Worm (Caenorhabditis elegans) whole organism, L4 larva: Measurements from ENCODE around the gene scrm-5.

Experiments used
- aly-2 ChIP-seq: sonication (generic microtip); optimal IDR thresholded peaks from 2 replicates; lab custom pipeline; 2018; ENCODE audit warnings: missing biosample characterization, missing genetic modification characterization
- hlh-30 ChIP-seq: sonication (generic microtip); optimal IDR thresholded peaks from 2 replicates; lab custom pipeline; 2017; ENCODE audit warnings: antibody characterized with exemption, mild to moderate bottlenecking, missing genetic modification characterization, missing compliant biosample characterization; ENCODE audit not compliant: insufficient read depth
- jun-1 ChIP-seq: fragments of 150-350 bp; optimal IDR thresholded peaks from 2 replicates; lab custom pipeline; 2014; ENCODE audit warnings: missing biosample characterization, missing genetic modification reagents, missing genetic modification characterization
- madf-5 ChIP-seq, 2 experiments: fragments of 200-800 bp; sonication (Bioruptor generic); IDR thresholded peaks; 2 replicates each; pipeline ENCODE4 v1.3.6; 2022; ENCODE audit warnings: missing compliant biosample characterization in 2 of 2, missing genetic modification characterization in 2 of 2
- mdl-1 ChIP-seq, 2 experiments: fragments of 150-350 bp in 1 of 2; sonication (generic microtip) in 1 of 2; optimal IDR thresholded peaks; 2 replicates each; lab custom pipeline; 2014 to 2017; ENCODE audit warnings: missing biosample characterization in 2 of 2, missing genetic modification characterization in 2 of 2
- nhr-76 ChIP-seq: fragments of 150-350 bp; optimal IDR thresholded peaks from 2 replicates; lab custom pipeline; 2014; ENCODE audit warnings: missing biosample characterization, missing genetic modification characterization
- zag-1 ChIP-seq: fragments of 150-350 bp; optimal IDR thresholded peaks from 2 replicates; lab custom pipeline; 2014; ENCODE audit warnings: missing biosample characterization, missing genetic modification characterization

ce11 chrIV:4121055-4121454 is 41.2 kb upstream of the scrm-5 start:
- TF ChIP-seq zag-1 (tag; lab: Kevin White, UChicago): no peak
- no peak for TF ChIP-seq nhr-76 (tag; lab: Kevin White, UChicago)
- no peak for TF ChIP-seq mdl-1 (tag; optimal IDR thresholded peaks at IDR 0.05; lab: Kevin White, UChicago)
- no peak for TF ChIP-seq madf-5 (GFP tag; IDR thresholded peaks at IDR 0.05; lab: Robert Waterston, UW)
- no peak for TF ChIP-seq aly-2 (tag; lab: Kevin White, UChicago)
- no peak for TF ChIP-seq hlh-30 (tag; lab: Kevin White, UChicago)
- no peak for TF ChIP-seq jun-1
